Worm (Caenorhabditis elegans) whole organism, young adult: ENCODE measurements around the gene arl-5.

Experiments
- B0336.3 ChIP-seq: fragments of 200-800 bp; sonication (Bioruptor generic); IDR thresholded peaks from 2 replicates; pipeline ENCODE4 v1.3.6; 2022; ENCODE audit warnings: missing genetic modification characterization, missing compliant biosample characterization
- C06A6.2 ChIP-seq: fragments of 200-800 bp; sonication (Bioruptor generic); conservative IDR thresholded peaks from 2 replicates; pipeline ENCODE4 v1.3.6; 2022; ENCODE audit warnings: missing genetic modification characterization, missing compliant biosample characterization
- D2030.7 ChIP-seq: fragments of 200-800 bp; sonication (Bioruptor generic); IDR thresholded peaks from 2 replicates; pipeline ENCODE4 v1.3.6; 2022; ENCODE audit warnings: missing genetic modification reagents, missing genetic modification characterization, missing compliant biosample characterization
- F22D6.2 ChIP-seq: sonication (generic microtip); optimal IDR thresholded peaks from 2 replicates; lab custom pipeline; 2016; ENCODE audit warnings: mild to moderate bottlenecking, missing genetic modification characterization, missing compliant biosample characterization
- F23B12.7 ChIP-seq: sonication (generic microtip); optimal IDR thresholded peaks from 2 replicates; lab custom pipeline; 2017; ENCODE audit warnings: missing genetic modification characterization, mild to moderate bottlenecking, missing compliant biosample characterization, antibody characterized with exemption, moderate library complexity; ENCODE audit not compliant: insufficient read depth
- F37B4.10 ChIP-seq: fragments of 200-800 bp; sonication (Bioruptor generic); IDR thresholded peaks from 2 replicates; pipeline ENCODE4 v1.3.6; 2022; ENCODE audit warnings: missing genetic modification characterization, missing compliant biosample characterization
- F39B2.1 ChIP-seq: fragments of 200-800 bp; sonication (Bioruptor generic); IDR thresholded peaks from 2 replicates; pipeline ENCODE4 v1.3.6; 2022; ENCODE audit warnings: missing genetic modification reagents, missing genetic modification characterization, missing compliant biosample characterization
- F52B5.7 ChIP-seq: sonication (generic microtip); optimal IDR thresholded peaks from 2 replicates; lab custom pipeline; 2016; ENCODE audit warnings: mild to moderate bottlenecking, missing genetic modification characterization, missing compliant biosample characterization
- F55B11.4 ChIP-seq: sonication (generic microtip); optimal IDR thresholded peaks from 2 replicates; lab custom pipeline; 2016; ENCODE audit warnings: missing compliant biosample characterization, missing genetic modification characterization, borderline replicate concordance; ENCODE audit not compliant: insufficient read depth
- K11D2.4 ChIP-seq: fragments of 200-800 bp; sonication (Bioruptor generic); IDR thresholded peaks from 2 replicates; pipeline ENCODE4 v1.3.6; 2022; ENCODE audit warnings: missing genetic modification reagents, missing genetic modification characterization, missing compliant biosample characterization
- K12H6.12 ChIP-seq: fragments of 200-800 bp; sonication (Bioruptor generic); optimal IDR thresholded peaks from 2 replicates; lab custom pipeline; 2018; ENCODE audit warnings: mild to moderate bottlenecking, missing genetic modification characterization, missing compliant biosample characterization
- T07F8.4 ChIP-seq: sonication (generic microtip); optimal IDR thresholded peaks from 2 replicates; lab custom pipeline; 2016; ENCODE audit warnings: mild to moderate bottlenecking, missing genetic modification characterization, moderate library complexity, missing compliant biosample characterization
- ZK185.1 ChIP-seq: sonication (generic microtip); optimal IDR thresholded peaks from 2 replicates; lab custom pipeline; 2016; ENCODE audit warnings: mild to moderate bottlenecking, missing genetic modification characterization, missing compliant biosample characterization; ENCODE audit not compliant: poor library complexity, severe bottlenecking
- ama-1 ChIP-seq, 3 experiments: fragments of 150-350 bp in 1 of 3; sonication (generic microtip) in 2 of 3; optimal IDR thresholded peaks; 2 replicates each; lab custom pipeline; 2014 to 2018; ENCODE audit warnings: missing biosample characterization in 2 of 3, missing genetic modification characterization in 2 of 3, missing genetic modification reagents in 2 of 3
- athp-1 ChIP-seq: sonication (generic microtip); optimal IDR thresholded peaks from 2 replicates; lab custom pipeline; 2017; ENCODE audit warnings: mild to moderate bottlenecking, missing genetic modification characterization, missing compliant biosample characterization
- attf-3 ChIP-seq: fragments of 200-800 bp; sonication (Bioruptor generic); conservative IDR thresholded peaks from 2 replicates; pipeline ENCODE4 v1.3.6; 2022; ENCODE audit warnings: missing genetic modification reagents, missing genetic modification characterization, missing compliant biosample characterization
- cebp-1 ChIP-seq, 2 experiments: fragments of 200-800 bp in 1 of 2; sonication (Bioruptor generic) in 1 of 2; sonication (generic microtip) in 1 of 2; IDR thresholded peaks in 1 of 2; optimal IDR thresholded peaks in 1 of 2; 2 replicates each; pipeline versions ENCODE4 v1.3.6 to Lab custom; 2017 to 2022; ENCODE audit warnings: missing compliant biosample characterization in 2 of 2, missing genetic modification characterization in 2 of 2, mild to moderate bottlenecking in 1 of 2, missing genetic modification reagents in 1 of 2, moderate library complexity in 1 of 2
- cebp-2 ChIP-seq: fragments of 200-800 bp; sonication (Bioruptor generic); IDR thresholded peaks from 2 replicates; pipeline ENCODE4 v1.3.6; 2022; ENCODE audit warnings: missing genetic modification characterization, missing compliant biosample characterization
- ceh-58 ChIP-seq: fragments of 200-800 bp; sonication (Bioruptor generic); IDR thresholded peaks from 2 replicates; pipeline ENCODE4 v1.3.6; 2022; ENCODE audit warnings: missing genetic modification characterization, missing compliant biosample characterization
- ceh-79 ChIP-seq: sonication (generic microtip); optimal IDR thresholded peaks from 2 replicates; lab custom pipeline; 2017; ENCODE audit warnings: mild to moderate bottlenecking, missing genetic modification characterization, missing compliant biosample characterization
- dpff-1 ChIP-seq: sonication (generic microtip); optimal IDR thresholded peaks from 2 replicates; lab custom pipeline; 2017; ENCODE audit warnings: mild to moderate bottlenecking, missing genetic modification characterization, missing compliant biosample characterization
- efl-1 ChIP-seq: fragments of 150-350 bp; optimal IDR thresholded peaks from 2 replicates; lab custom pipeline; 2014; ENCODE audit warnings: missing biosample characterization, missing genetic modification reagents, missing genetic modification characterization
- egl-18 ChIP-seq: fragments of 200-800 bp; sonication (Bioruptor generic); IDR thresholded peaks from 2 replicates; pipeline ENCODE4 v1.3.6; 2022; ENCODE audit warnings: missing genetic modification reagents, missing genetic modification characterization, missing compliant biosample characterization
- fkh-3 ChIP-seq: sonication (generic microtip); optimal IDR thresholded peaks from 2 replicates; lab custom pipeline; 2016; ENCODE audit warnings: mild to moderate bottlenecking, missing genetic modification characterization, missing compliant biosample characterization
- him-1 ChIP-seq: sonication (generic microtip); optimal IDR thresholded peaks from 2 replicates; lab custom pipeline; 2016; ENCODE audit warnings: missing genotype, missing genetic modification reagents, missing genetic modification characterization, missing compliant biosample characterization
- hmg-20 ChIP-seq: fragments of 200-800 bp; sonication (Bioruptor generic); IDR thresholded peaks from 2 replicates; pipeline ENCODE4 v1.3.6; 2022; ENCODE audit warnings: missing genetic modification reagents, missing genetic modification characterization, missing compliant biosample characterization
- hsf-1 ChIP-seq: fragments of 200-800 bp; sonication (Bioruptor generic); IDR thresholded peaks from 2 replicates; pipeline ENCODE4 v1.3.6; 2022; ENCODE audit warnings: missing genetic modification reagents, missing genetic modification characterization, missing compliant biosample characterization
- let-607 ChIP-seq, 2 experiments: fragments of 200-800 bp in 1 of 2; sonication (Bioruptor generic) in 1 of 2; sonication (generic microtip) in 1 of 2; optimal IDR thresholded peaks; 2 replicates each; lab custom pipeline; 2016 to 2018; ENCODE audit warnings: mild to moderate bottlenecking in 2 of 2, missing compliant biosample characterization in 2 of 2, missing genetic modification characterization in 2 of 2, moderate library complexity in 2 of 2, missing genotype in 1 of 2
- lin-26 ChIP-seq: fragments of 200-800 bp; sonication (Bioruptor generic); IDR thresholded peaks from 2 replicates; pipeline ENCODE4 v1.3.6; 2022; ENCODE audit warnings: missing genetic modification reagents, missing genetic modification characterization, missing compliant biosample characterization
- lin-54 ChIP-seq: fragments of 200-800 bp; sonication (Bioruptor generic); optimal IDR thresholded peaks from 2 replicates; lab custom pipeline; 2018; ENCODE audit warnings: mild to moderate bottlenecking, missing genetic modification characterization, missing compliant biosample characterization
- lir-1 ChIP-seq: fragments of 200-800 bp; sonication (Bioruptor generic); conservative IDR thresholded peaks from 2 replicates; pipeline ENCODE4 v1.3.6; 2022; ENCODE audit warnings: missing genetic modification reagents, missing genetic modification characterization, missing compliant biosample characterization
- lsl-1 ChIP-seq: fragments of 200-800 bp; sonication (Bioruptor generic); optimal IDR thresholded peaks from 2 replicates; lab custom pipeline; 2018; ENCODE audit warnings: mild to moderate bottlenecking, missing genetic modification characterization, moderate library complexity, missing compliant biosample characterization
- madf-3 ChIP-seq: fragments of 200-800 bp; sonication (Bioruptor generic); IDR thresholded peaks from 2 replicates; pipeline ENCODE4 v1.3.6; 2022; ENCODE audit warnings: missing genetic modification reagents, missing genetic modification characterization, missing compliant biosample characterization
- madf-6 ChIP-seq: fragments of 200-800 bp; sonication (Bioruptor generic); IDR thresholded peaks from 2 replicates; pipeline ENCODE4 v1.3.6; 2022; ENCODE audit warnings: missing genetic modification reagents, missing genetic modification characterization, missing compliant biosample characterization
- madf-8 ChIP-seq: fragments of 200-800 bp; sonication (Bioruptor generic); conservative IDR thresholded peaks from 2 replicates; pipeline ENCODE4 v1.3.6; 2022; ENCODE audit warnings: missing genetic modification reagents, missing genetic modification characterization, missing compliant biosample characterization
- mcd-1 ChIP-seq: fragments of 200-800 bp; sonication (Bioruptor generic); IDR thresholded peaks from 2 replicates; pipeline ENCODE4 v1.3.6; 2022; ENCODE audit warnings: missing genetic modification reagents, missing genetic modification characterization, missing compliant biosample characterization
- mel-28 ChIP-seq: sonication (generic microtip); optimal IDR thresholded peaks from 2 replicates; lab custom pipeline; 2016; ENCODE audit warnings: borderline replicate concordance, mild to moderate bottlenecking, missing genetic modification characterization, missing compliant biosample characterization
- mes-4 ChIP-seq: sonication (generic microtip); optimal IDR thresholded peaks from 2 replicates; lab custom pipeline; 2016; ENCODE audit warnings: missing genotype, missing genetic modification characterization, missing compliant biosample characterization
- mxl-1 ChIP-seq: sonication (generic microtip); optimal IDR thresholded peaks from 2 replicates; lab custom pipeline; 2016; ENCODE audit warnings: missing genetic modification characterization, missing compliant biosample characterization
- nfyb-1 ChIP-seq: fragments of 200-800 bp; sonication (Bioruptor generic); IDR thresholded peaks from 2 replicates; pipeline ENCODE4 v1.3.6; 2022; ENCODE audit warnings: missing genetic modification reagents, missing genetic modification characterization, missing compliant biosample characterization
- nhr-120 ChIP-seq: fragments of 200-800 bp; sonication (Bioruptor generic); IDR thresholded peaks from 2 replicates; pipeline ENCODE4 v1.3.6; 2022; ENCODE audit warnings: missing genetic modification characterization, missing compliant biosample characterization
- nhr-90 ChIP-seq: sonication (generic microtip); optimal IDR thresholded peaks from 2 replicates; lab custom pipeline; 2016; ENCODE audit warnings: missing genotype, mild to moderate bottlenecking, missing genetic modification characterization, missing compliant biosample characterization
- sdz-38 ChIP-seq: sonication (generic microtip); optimal IDR thresholded peaks from 2 replicates; lab custom pipeline; 2016; ENCODE audit warnings: missing genotype, missing genetic modification characterization, missing compliant biosample characterization
- sptf-2 ChIP-seq: fragments of 200-800 bp; sonication (Bioruptor generic); optimal IDR thresholded peaks from 2 replicates; lab custom pipeline; 2018; ENCODE audit warnings: mild to moderate bottlenecking, missing genetic modification characterization, missing compliant biosample characterization
- zim-3 ChIP-seq: sonication (generic microtip); optimal IDR thresholded peaks from 2 replicates; lab custom pipeline; 2017; ENCODE audit warnings: mild to moderate bottlenecking, missing genetic modification characterization, moderate library complexity, missing compliant biosample characterization
- ztf-25 ChIP-seq: fragments of 200-800 bp; sonication (Bioruptor generic); IDR thresholded peaks from 2 replicates; pipeline ENCODE4 v1.3.6; 2022; ENCODE audit warnings: missing genetic modification reagents, missing genetic modification characterization, missing compliant biosample characterization
- ztf-3 ChIP-seq: fragments of 200-800 bp; sonication (Bioruptor generic); optimal IDR thresholded peaks from 2 replicates; lab custom pipeline; 2018; ENCODE audit warnings: mild to moderate bottlenecking, missing genetic modification characterization, missing compliant biosample characterization

The arl-5 gene

ce11 chrIII:9822942-9823341 lies at the start of gene arl-5:
arl-5 (plus strand) TSS chrIII:9823242.
- no peak for TF ChIP-seq F55B11.4 (tag; lab: Kevin White, UChicago)
- TF ChIP-seq F37B4.10, result no peak
- no peak for TF ChIP-seq lin-54

- no peak for TF ChIP-seq F22D6.2 (tag; lab: Kevin White, UChicago)
- TF ChIP-seq mxl-1, result no peak
- no peak for TF ChIP-seq nhr-120
- no peak for TF ChIP-seq D2030.7 (GFP tag; lab: Robert Waterston, UW)
- no peak for TF ChIP-seq T07F8.4 (tag; lab: Kevin White, UChicago)
- no peak for TF ChIP-seq athp-1 (tag; lab: Kevin White, UChicago)
- no peak for TF ChIP-seq attf-3
- no peak for TF ChIP-seq F39B2.1 (GFP tag; lab: Robert Waterston, UW)
- TF ChIP-seq madf-8, result no peak
- 0 out of 2 replicates have a peak, but pooled peaks have one; percentile 13 for TF ChIP-seq madf-6 (GFP tag; lab: Robert Waterston, UW)
- TF ChIP-seq C06A6.2 (GFP tag; lab: Robert Waterston, UW), result no peak
- TF ChIP-seq ZK185.1 (tag; lab: Kevin White, UChicago), result no peak
- no peak for TF ChIP-seq sdz-38
- TF ChIP-seq K11D2.4 (GFP tag; lab: Robert Waterston, UW), result no peak
- no peak for TF ChIP-seq ceh-79 (tag; lab: Kevin White, UChicago)
- no peak for TF ChIP-seq nhr-90 (tag; lab: Kevin White, UChicago)
- peak; percentile 40 for TF ChIP-seq him-1 (tag; lab: Kevin White, UChicago)
- no peak for TF ChIP-seq ceh-58
- TF ChIP-seq cebp-1 (GFP tag; IDR thresholded peaks at IDR 0.05; lab: Robert Waterston, UW), result no peak
- no peak for TF ChIP-seq cebp-1 (tag; optimal IDR thresholded peaks at IDR 0.05; lab: Kevin White, UChicago)
- TF ChIP-seq fkh-3 (tag; lab: Kevin White, UChicago), result no peak
- TF ChIP-seq let-607 (tag; optimal IDR thresholded peaks at IDR 0.05; lab: Kevin White, UChicago), result no peak
- no peak for TF ChIP-seq mes-4 (tag; lab: Kevin White, UChicago)
- no peak for TF ChIP-seq sptf-2 (GFP tag; lab: Kevin White, UChicago)
- TF ChIP-seq lin-54, result peak; percentile 87
- TF ChIP-seq cebp-2 (GFP tag; lab: Robert Waterston, UW), result no peak
- TF ChIP-seq B0336.3, result no peak
- TF ChIP-seq mcd-1 (GFP tag; lab: Robert Waterston, UW), result peak; percentile 59; the same call in 1 of the 2 replicates
- TF ChIP-seq ztf-25 (GFP tag; lab: Robert Waterston, UW), result no peak
- TF ChIP-seq zim-3, result no peak
- no peak for TF ChIP-seq hmg-20 (GFP tag; lab: Robert Waterston, UW)
- no peak for TF ChIP-seq dpff-1 (tag; lab: Kevin White, UChicago)
- TF ChIP-seq lir-1 (GFP tag; lab: Robert Waterston, UW), result 0 out of 2 replicates have a peak, but pooled peaks have one; percentile 16
- TF ChIP-seq egl-18, result no peak
- TF ChIP-seq efl-1 (GFP tag; lab: Kevin White, UChicago), result peak; percentile 86
- no peak for TF ChIP-seq K12H6.12
- TF ChIP-seq nfyb-1, result no peak
- no peak for TF ChIP-seq ama-1 (optimal IDR thresholded peaks at IDR 0.05; lab: Kevin White, UChicago)
- TF ChIP-seq ama-1 (GFP tag; optimal IDR thresholded peaks at IDR 0.05; lab: Kevin White, UChicago), result no peak
- TF ChIP-seq hsf-1 (GFP tag; lab: Robert Waterston, UW), result no peak
- no peak for TF ChIP-seq madf-3 (GFP tag; lab: Robert Waterston, UW)
- TF ChIP-seq F52B5.7 (tag; lab: Kevin White, UChicago), result no peak
- no peak for TF ChIP-seq ztf-3 (GFP tag; lab: Kevin White, UChicago)
- TF ChIP-seq mel-28 (tag; lab: Kevin White, UChicago), result no peak
- TF ChIP-seq lsl-1 (GFP tag; lab: Kevin White, UChicago), result peak; percentile 42
- TF ChIP-seq lin-26 (GFP tag; lab: Robert Waterston, UW), result no peak
- no peak for TF ChIP-seq F23B12.7 (tag; lab: Kevin White, UChicago)
Observed at ce11 chrIII:9775916-9776315, 47.1 kb upstream of the arl-5 start.
